Worm (Caenorhabditis elegans) whole organism, young adult: ENCODE results near the gene ung-1.
A peak's percentile ranks its signal among the peaks of the same experiment; 100 is the strongest.
"Not testable (repeated sequence)": the region's sequence is repeated elsewhere in the genome, so short reads cannot be mapped to it uniquely, and the experiment has no call there.

ENCODE experiments used
- B0019.2 ChIP-seq: fragments of 200-800 bp; sonication (Bioruptor generic); conservative IDR thresholded peaks from 2 replicates; pipeline ENCODE4 v1.3.6; 2022; ENCODE audit warnings: missing genetic modification reagents, missing genetic modification characterization, missing compliant biosample characterization
- D2030.7 ChIP-seq: fragments of 200-800 bp; sonication (Bioruptor generic); IDR thresholded peaks from 2 replicates; pipeline ENCODE4 v1.3.6; 2022; ENCODE audit warnings: missing genetic modification reagents, missing genetic modification characterization, missing compliant biosample characterization
- F33H1.4 ChIP-seq: fragments of 200-800 bp; sonication (Bioruptor generic); IDR thresholded peaks from 2 replicates; pipeline ENCODE4 v1.3.6; 2022; ENCODE audit warnings: missing genetic modification reagents, missing genetic modification characterization, missing compliant biosample characterization
- F39B2.1 ChIP-seq: fragments of 200-800 bp; sonication (Bioruptor generic); IDR thresholded peaks from 2 replicates; pipeline ENCODE4 v1.3.6; 2022; ENCODE audit warnings: missing genetic modification reagents, missing genetic modification characterization, missing compliant biosample characterization
- F57C9.4 ChIP-seq: sonication (generic microtip); optimal IDR thresholded peaks from 2 replicates; lab custom pipeline; 2017; ENCODE audit warnings: mild to moderate bottlenecking, missing genetic modification characterization, missing compliant biosample characterization
- Y53G8AR.9 ChIP-seq: fragments of 200-800 bp; sonication (Bioruptor generic); conservative IDR thresholded peaks from 2 replicates; pipeline ENCODE4 v1.3.6; 2022; ENCODE audit warnings: missing genetic modification reagents, missing genetic modification characterization, missing compliant biosample characterization
- Y95B8A.8 ChIP-seq: fragments of 200-800 bp; sonication (Bioruptor generic); IDR thresholded peaks from 2 replicates; pipeline ENCODE4 v1.3.6; 2022; ENCODE audit warnings: missing genetic modification reagents, missing genetic modification characterization, missing compliant biosample characterization
- athp-1 ChIP-seq: sonication (generic microtip); optimal IDR thresholded peaks from 2 replicates; lab custom pipeline; 2017; ENCODE audit warnings: mild to moderate bottlenecking, missing genetic modification characterization, missing compliant biosample characterization
- bed-2 ChIP-seq: fragments of 200-800 bp; sonication (Bioruptor generic); IDR thresholded peaks from 2 replicates; pipeline ENCODE4 v1.3.6; 2022; ENCODE audit warnings: missing genetic modification reagents, missing genetic modification characterization, missing compliant biosample characterization
- cebp-1 ChIP-seq, 2 experiments: fragments of 200-800 bp in 1 of 2; sonication (Bioruptor generic) in 1 of 2; sonication (generic microtip) in 1 of 2; IDR thresholded peaks in 1 of 2; optimal IDR thresholded peaks in 1 of 2; 2 replicates each; pipeline versions ENCODE4 v1.3.6 to Lab custom; 2017 to 2022; ENCODE audit warnings: missing compliant biosample characterization in 2 of 2, missing genetic modification characterization in 2 of 2, mild to moderate bottlenecking in 1 of 2, missing genetic modification reagents in 1 of 2, moderate library complexity in 1 of 2
- ceh-100 ChIP-seq: fragments of 200-800 bp; sonication (Bioruptor generic); IDR thresholded peaks from 2 replicates; pipeline ENCODE4 v1.3.6; 2022; ENCODE audit warnings: missing genetic modification reagents, missing genetic modification characterization, missing compliant biosample characterization
- ceh-91 ChIP-seq: fragments of 200-800 bp; sonication (Bioruptor generic); IDR thresholded peaks from 2 replicates; pipeline ENCODE4 v1.3.6; 2022; ENCODE audit warnings: missing genetic modification reagents, missing genetic modification characterization, missing compliant biosample characterization
- dox-1 ChIP-seq: fragments of 200-800 bp; sonication (Bioruptor generic); IDR thresholded peaks from 2 replicates; pipeline ENCODE4 v1.3.6; 2022; ENCODE audit warnings: missing genetic modification reagents, missing genetic modification characterization, missing compliant biosample characterization
- dpff-1 ChIP-seq: sonication (generic microtip); optimal IDR thresholded peaks from 2 replicates; lab custom pipeline; 2017; ENCODE audit warnings: mild to moderate bottlenecking, missing genetic modification characterization, missing compliant biosample characterization
- egrh-3 ChIP-seq: fragments of 200-800 bp; sonication (Bioruptor generic); IDR thresholded peaks from 2 replicates; pipeline ENCODE4 v1.3.6; 2022; ENCODE audit warnings: missing genetic modification reagents, missing genetic modification characterization, missing compliant biosample characterization
- ekl-4 ChIP-seq: fragments of 200-800 bp; sonication (Bioruptor generic); IDR thresholded peaks from 2 replicates; pipeline ENCODE4 v1.3.6; 2022; ENCODE audit warnings: missing genetic modification reagents, missing genetic modification characterization, missing compliant biosample characterization
- hmg-1.2 ChIP-seq: fragments of 200-800 bp; sonication (Bioruptor generic); IDR thresholded peaks from 2 replicates; pipeline ENCODE4 v1.3.6; 2022; ENCODE audit warnings: missing genetic modification reagents, missing genetic modification characterization, missing compliant biosample characterization
- lin-26 ChIP-seq: fragments of 200-800 bp; sonication (Bioruptor generic); IDR thresholded peaks from 2 replicates; pipeline ENCODE4 v1.3.6; 2022; ENCODE audit warnings: missing genetic modification reagents, missing genetic modification characterization, missing compliant biosample characterization
- lin-54 ChIP-seq: fragments of 200-800 bp; sonication (Bioruptor generic); optimal IDR thresholded peaks from 2 replicates; lab custom pipeline; 2018; ENCODE audit warnings: mild to moderate bottlenecking, missing genetic modification characterization, missing compliant biosample characterization
- madf-10 ChIP-seq: sonication (generic microtip); optimal IDR thresholded peaks from 2 replicates; lab custom pipeline; 2016; ENCODE audit warnings: mild to moderate bottlenecking, missing genetic modification characterization, missing compliant biosample characterization
- madf-6 ChIP-seq: fragments of 200-800 bp; sonication (Bioruptor generic); IDR thresholded peaks from 2 replicates; pipeline ENCODE4 v1.3.6; 2022; ENCODE audit warnings: missing genetic modification reagents, missing genetic modification characterization, missing compliant biosample characterization
- mcd-1 ChIP-seq: fragments of 200-800 bp; sonication (Bioruptor generic); IDR thresholded peaks from 2 replicates; pipeline ENCODE4 v1.3.6; 2022; ENCODE audit warnings: missing genetic modification reagents, missing genetic modification characterization, missing compliant biosample characterization
- nfyb-1 ChIP-seq: fragments of 200-800 bp; sonication (Bioruptor generic); IDR thresholded peaks from 2 replicates; pipeline ENCODE4 v1.3.6; 2022; ENCODE audit warnings: missing genetic modification reagents, missing genetic modification characterization, missing compliant biosample characterization
- nhr-179 ChIP-seq: sonication (generic microtip); optimal IDR thresholded peaks from 2 replicates; lab custom pipeline; 2016; ENCODE audit warnings: mild to moderate bottlenecking, missing genetic modification characterization, missing compliant biosample characterization
- pbrm-1 ChIP-seq: fragments of 200-800 bp; sonication (Bioruptor generic); IDR thresholded peaks from 2 replicates; pipeline ENCODE4 v1.3.6; 2022; ENCODE audit warnings: missing genetic modification reagents, missing genetic modification characterization, missing compliant biosample characterization
- pha-4 ChIP-seq: fragments of 150-350 bp; sonication (generic microtip); optimal IDR thresholded peaks from 2 replicates; lab custom pipeline; 2014; ENCODE audit warnings: missing biosample characterization, missing genetic modification reagents, missing genetic modification characterization
- rcor-1 ChIP-seq: fragments of 200-800 bp; sonication (Bioruptor generic); IDR thresholded peaks from 2 replicates; pipeline ENCODE4 v1.3.6; 2022; ENCODE audit warnings: missing genetic modification reagents, missing genetic modification characterization, missing compliant biosample characterization
- repo-1 ChIP-seq: sonication (generic microtip); optimal IDR thresholded peaks from 2 replicates; lab custom pipeline; 2017; ENCODE audit warnings: mild to moderate bottlenecking, missing genetic modification characterization, missing compliant biosample characterization
- snpc-4 ChIP-seq, 5 experiments: fragments of 150-350 bp in 1 of 5; sonication (generic microtip) in 4 of 5; optimal IDR thresholded peaks; 2 replicates each; lab custom pipeline; 2014 to 2018; ENCODE audit warnings: missing genetic modification characterization in 5 of 5, missing biosample characterization in 3 of 5, antibody characterized with exemption in 2 of 5, mild to moderate bottlenecking in 2 of 5, missing compliant biosample characterization in 2 of 5, missing genotype in 2 of 5, moderate library complexity in 2 of 5, missing genetic modification reagents in 1 of 5
- tbp1 ChIP-seq: fragments of 200-800 bp; sonication (Bioruptor generic); optimal IDR thresholded peaks from 2 replicates; lab custom pipeline; 2018; ENCODE audit warnings: mild to moderate bottlenecking, missing genetic modification characterization, missing compliant biosample characterization
- unc-130 ChIP-seq: sonication (generic microtip); optimal IDR thresholded peaks from 2 replicates; lab custom pipeline; 2016; ENCODE audit warnings: missing genetic modification reagents, missing genetic modification characterization, missing compliant biosample characterization
- zfh-2 ChIP-seq: fragments of 200-800 bp; sonication (Bioruptor generic); conservative IDR thresholded peaks from 2 replicates; pipeline ENCODE4 v1.3.6; 2022; ENCODE audit warnings: missing genetic modification reagents, missing genetic modification characterization, missing compliant biosample characterization
- ztf-28 ChIP-seq: fragments of 200-800 bp; sonication (Bioruptor generic); IDR thresholded peaks from 2 replicates; pipeline ENCODE4 v1.3.6; 2022; ENCODE audit warnings: missing genetic modification reagents, missing genetic modification characterization, missing compliant biosample characterization

The ung-1 gene

ce11 chrIII:11981539-11981938 is 7.6 kb upstream of the ung-1 start (continued):
- TF ChIP-seq dpff-1 (tag; lab: Kevin White, UChicago) (no peak), pbrm-1 (GFP tag; lab: Robert Waterston, UW) (no peak)

- TF ChIP-seq madf-10 (tag; lab: Kevin White, UChicago) (no peak), zfh-2 (0 out of 2 replicates have a peak, but pooled peaks have one; percentile 9), unc-130 (GFP tag; lab: Kevin White, UChicago) (no peak), F57C9.4 (tag; lab: Kevin White, UChicago) (no peak), nfyb-1 (GFP tag; lab: Robert Waterston, UW) (peak; percentile 85), repo-1 (tag; lab: Kevin White, UChicago) (no peak)
These were observed 6.8 kb upstream of the ung-1 start for ce11 chrIII:11980743-11981142.

ce11 chrIII:11978742-11979141 is 4.8 kb upstream of the ung-1 start, which contains the start of gene Y56A3A.30:
Gene Y56A3A.30 (minus strand): TSS chrIII:11979065.
- TF ChIP-seq pha-4 (tag; lab: Kevin White, UChicago) (no peak), nfyb-1 (GFP tag; lab: Robert Waterston, UW) (0 out of 2 replicates have a peak, but pooled peaks have one; percentile 18)
- TF ChIP-seq, all 124 proteins: peak for 1

ce11 chrIII:11974414-11974813 is 518 bp upstream of the ung-1 start, which contains the start of gene Y56A3A.31:
Gene Y56A3A.31 (plus strand): TSS chrIII:11974477.
- TF ChIP-seq lin-54 (GFP tag; lab: Kevin White, UChicago), result peak; percentile 22
- TF ChIP-seq athp-1 (tag; lab: Kevin White, UChicago), result no peak
- TF ChIP-seq nhr-179 (tag; lab: Kevin White, UChicago), result no peak

- no peak for TF ChIP-seq D2030.7 (GFP tag; lab: Robert Waterston, UW)
- TF ChIP-seq hmg-1.2, result peak; percentile 97
These were observed 2.6 kb downstream of the ung-1 start, which contains the start of gene Y56A3A.28 for ce11 chrIII:11971342-11971741. Gene Y56A3A.28 (minus strand): TSS chrIII:11971374.

ce11 chrIII:11967049-11967448 is 6.8 kb downstream of the ung-1 start:
- TF ChIP-seq egrh-3 (peak; percentile 99), pbrm-1 (GFP tag; lab: Robert Waterston, UW) (peak; percentile 91), ekl-4 (GFP tag; lab: Robert Waterston, UW) (peak; percentile 67; the same call in 1 of the 2 replicates), Y53G8AR.9 (GFP tag; lab: Robert Waterston, UW) (0 out of 2 replicates have a peak, but pooled peaks have one; percentile 37), mcd-1 (peak; percentile 79), lin-26 (GFP tag; lab: Robert Waterston, UW) (peak; percentile 100), nfyb-1 (GFP tag; lab: Robert Waterston, UW) (peak; percentile 85), Y95B8A.8 (GFP tag; lab: Robert Waterston, UW) (peak; percentile 54; the same call in 1 of the 2 replicates), ceh-100 (GFP tag; lab: Robert Waterston, UW) (0 out of 2 replicates have a peak, but pooled peaks have one; percentile 47), B0019.2 (GFP tag; lab: Robert Waterston, UW) (peak; percentile 75), ceh-91 (GFP tag; lab: Robert Waterston, UW) (peak; percentile 51), dox-1 (GFP tag; lab: Robert Waterston, UW) (peak; percentile 75), D2030.7 (GFP tag; lab: Robert Waterston, UW) (peak; percentile 91), F33H1.4 (GFP tag; lab: Robert Waterston, UW) (peak; percentile 62), bed-2 (GFP tag; lab: Robert Waterston, UW) (0 out of 2 replicates have a peak, but pooled peaks have one; percentile 42), tbp1 (GFP tag; lab: Kevin White, UChicago) (peak; percentile 37), madf-6 (peak; percentile 81), rcor-1 (GFP tag; lab: Robert Waterston, UW) (peak; percentile 68), snpc-4 (tag; optimal IDR thresholded peaks at IDR 0.05; lab: Kevin White, UChicago) (peak in 2 of 4 experiments; percentile 17 to 60), F39B2.1 (GFP tag; lab: Robert Waterston, UW) (peak; percentile 5; the same call in 1 of the 2 replicates), cebp-1 (GFP tag; IDR thresholded peaks at IDR 0.05; lab: Robert Waterston, UW) (0 out of 2 replicates have a peak, but pooled peaks have one; percentile 23), ztf-28 (0 out of 2 replicates have a peak, but pooled peaks have one; percentile 21)
- not testable (repeated sequence) for TF ChIP-seq snpc-4 (GFP tag; optimal IDR thresholded peaks at IDR 0.05; lab: Kevin White, UChicago); cebp-1 (tag; optimal IDR thresholded peaks at IDR 0.05; lab: Kevin White, UChicago)
